Worm (Caenorhabditis elegans) whole organism, mixed stage, embryonic: ENCODE measurements around the gene D1025.1.
A peak's percentile ranks its signal among the peaks of the same experiment; 100 is the strongest.

Source experiments
- drap-1 ChIP-seq: fragments of 200-800 bp; sonication (Bioruptor generic); optimal IDR thresholded peaks from 3 replicates; lab custom pipeline; 2018; ENCODE audit warnings: mild to moderate bottlenecking, missing genetic modification characterization, missing compliant biosample characterization
- elt-3 ChIP-seq: fragments of 150-350 bp; optimal IDR thresholded peaks from 2 replicates; lab custom pipeline; 2014; ENCODE audit warnings: missing biosample characterization, missing genetic modification characterization
- lin-13 ChIP-seq: fragments of 150-350 bp; optimal IDR thresholded peaks from 2 replicates; lab custom pipeline; 2014; ENCODE audit warnings: missing biosample characterization, missing genetic modification characterization
- lsy-2 ChIP-seq: fragments of 150-350 bp; optimal IDR thresholded peaks from 2 replicates; lab custom pipeline; 2014; ENCODE audit warnings: missing biosample characterization, missing genetic modification characterization
- nhr-237 ChIP-seq: fragments of 150-350 bp; optimal IDR thresholded peaks from 2 replicates; lab custom pipeline; 2014; ENCODE audit warnings: missing biosample characterization, missing genetic modification characterization
- pha-4 ChIP-seq: fragments of 150-350 bp; optimal IDR thresholded peaks from 2 replicates; lab custom pipeline; 2018; ENCODE audit warnings: missing biosample characterization, missing genetic modification reagents, missing genetic modification characterization
- unc-39 ChIP-seq: fragments of 150-350 bp; optimal IDR thresholded peaks from 2 replicates; lab custom pipeline; 2014; ENCODE audit warnings: missing biosample characterization, missing genetic modification characterization
- unc-62 ChIP-seq: fragments of 150-350 bp; optimal IDR thresholded peaks from 2 replicates; lab custom pipeline; 2014; ENCODE audit warnings: missing biosample characterization, missing genetic modification reagents, missing genetic modification characterization
- zip-8 ChIP-seq: fragments of 150-350 bp; optimal IDR thresholded peaks from 2 replicates; lab custom pipeline; 2014; ENCODE audit warnings: missing biosample characterization, missing genetic modification characterization

DNA sequence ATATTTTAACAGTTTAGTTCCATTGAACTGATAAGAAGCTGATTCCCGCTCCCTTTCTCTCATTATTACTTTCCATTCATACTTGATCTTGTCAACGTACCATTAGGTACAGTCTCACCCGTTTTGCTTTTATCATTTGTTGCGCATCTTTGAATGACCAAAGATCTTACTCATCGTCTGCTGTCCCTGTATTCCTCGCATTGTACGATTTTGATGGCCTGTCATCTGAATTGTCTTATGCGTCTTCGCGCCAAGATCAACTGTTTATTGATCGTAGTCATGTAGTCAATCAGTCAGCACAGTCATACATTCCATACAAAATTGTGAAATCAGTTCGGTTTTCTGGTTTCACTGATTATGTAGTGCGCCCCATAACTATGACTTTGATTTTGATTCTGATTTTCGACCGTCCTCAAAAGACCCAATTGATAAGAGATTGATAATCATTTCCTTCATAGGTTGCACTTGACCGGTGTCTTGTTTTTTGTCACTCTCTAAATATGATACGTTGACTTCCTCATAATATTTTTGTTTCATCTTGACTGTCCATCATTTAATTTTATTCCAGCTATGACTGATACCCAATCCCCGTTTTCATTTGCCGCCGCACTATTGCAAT lies 37.5 kb downstream of the D1025.1 start, which contains the start of gene nhr-3:
- peak; percentile 36 for TF ChIP-seq elt-3 (tag; lab: Kevin White, UChicago)
- peak; percentile 57 for TF ChIP-seq unc-62 (GFP tag; lab: Kevin White, UChicago)
- TF ChIP-seq unc-39 (tag; lab: Kevin White, UChicago) = no peak
- no peak for TF ChIP-seq pha-4 (tag; lab: Kevin White, UChicago)
- no peak for TF ChIP-seq nhr-237
- TF ChIP-seq lsy-2 (tag; lab: Kevin White, UChicago) = no peak
- no peak for TF ChIP-seq drap-1 (GFP tag; lab: Kevin White, UChicago)
- TF ChIP-seq zip-8 (tag; lab: Kevin White, UChicago) = no peak
- no peak for TF ChIP-seq lin-13 (tag; lab: Kevin White, UChicago)
